Worm (Caenorhabditis elegans): ENCODE results near the gene ceh-16.

DNA sequence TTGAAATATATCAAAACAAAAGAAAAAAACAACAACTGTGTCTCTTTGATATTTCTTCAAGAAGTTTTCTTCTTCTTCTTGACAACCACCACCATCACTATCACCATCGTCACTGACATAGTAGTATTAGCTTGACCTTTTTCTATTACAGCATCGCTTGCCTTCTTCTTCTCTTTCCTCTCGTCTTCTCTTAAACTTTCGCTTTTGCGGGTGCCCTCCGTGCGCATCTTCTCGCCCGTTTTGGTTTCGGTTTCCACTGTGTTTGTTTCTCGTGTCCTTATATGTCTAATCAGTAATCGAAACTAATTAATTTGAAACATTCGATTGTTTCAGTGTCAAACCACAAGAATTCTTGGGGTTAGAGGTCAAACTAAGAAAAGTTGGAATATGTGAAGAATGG is 43.2 kb upstream of the ceh-16 start:
- TF ChIP-seq dve-1 (tag; optimal IDR thresholded peaks at IDR 0.05) (no peak), nfya-1 (tag; optimal IDR thresholded peaks at IDR 0.05) (no peak), hlh-8 (tag; optimal IDR thresholded peaks at IDR 0.05) (no peak), unc-86 (tag; optimal IDR thresholded peaks at IDR 0.05) (no peak), fkh-6 (tag; optimal IDR thresholded peaks at IDR 0.05) (no peak), ets-4 (tag; optimal IDR thresholded peaks at IDR 0.05) (no peak), unc-42 (tag; optimal IDR thresholded peaks at IDR 0.05) (no peak), nhr-11 (tag; optimal IDR thresholded peaks at IDR 0.05) (no peak), ceh-9 (tag; optimal IDR thresholded peaks at IDR 0.05) (no peak), pax-1 (tag; optimal IDR thresholded peaks at IDR 0.05) (no peak), lin-11 (tag; optimal IDR thresholded peaks at IDR 0.05) (no peak), pha-4 (tag; optimal IDR thresholded peaks at IDR 0.05) (no peak), K02D7.2 (tag; optimal IDR thresholded peaks at IDR 0.05) (no peak)
